Worm (Caenorhabditis elegans): Measurements from ENCODE around the gene slc-17.1.
A peak's percentile ranks its signal among the peaks of the same experiment; 100 is the strongest.
"Not testable (repeated sequence)": the region's sequence is repeated elsewhere in the genome, so short reads cannot be mapped to it uniquely, and the experiment has no call there.

DNA sequence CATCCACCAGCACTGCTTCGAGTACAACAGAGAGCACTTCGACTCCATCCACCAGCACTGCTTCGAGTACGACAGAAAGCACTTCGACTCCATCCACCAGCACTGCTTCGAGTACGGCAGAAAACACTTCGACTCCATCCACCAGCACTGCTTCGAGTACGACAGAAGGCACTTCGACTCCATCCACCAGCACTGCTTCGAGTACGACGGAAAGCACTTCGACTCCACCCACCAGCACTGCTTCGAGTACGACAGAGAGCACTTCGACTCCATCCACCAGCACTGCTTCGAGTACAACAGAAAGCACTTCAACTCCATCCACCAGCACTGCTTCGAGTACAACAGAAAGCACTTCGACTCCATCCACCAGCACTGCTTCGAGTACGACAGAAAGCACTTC, 20.0 kb downstream of the slc-17.1 start:
- TF ChIP-seq tab-1 (GFP tag; IDR thresholded peaks at IDR 0.05), result peak; percentile 78
- TF ChIP-seq klf-2 (GFP tag; conservative IDR thresholded peaks at IDR 0.05), result 0 out of 2 replicates have a peak, but pooled peaks have one; percentile 48
- TF ChIP-seq med-1 (GFP tag; optimal IDR thresholded peaks at IDR 0.05; ENCODE audit: insufficient read depth), result not testable (repeated sequence)
- TF ChIP-seq flt-1 (GFP tag; IDR thresholded peaks at IDR 0.05), result 0 out of 2 replicates have a peak, but pooled peaks have one; percentile 19
- peak; percentile 48 for TF ChIP-seq T22C8.4 (GFP tag; IDR thresholded peaks at IDR 0.05)
- TF ChIP-seq ztf-23 (GFP tag; IDR thresholded peaks at IDR 0.05), result peak; percentile 23
- 0 out of 2 replicates have a peak, but pooled peaks have one; percentile 35 for TF ChIP-seq ref-1 (GFP tag; conservative IDR thresholded peaks at IDR 0.05)

Measured in whole organism, midembryonic.